Worm (Caenorhabditis elegans) whole organism, mixed stage, embryonic: ENCODE data around the gene algn-11.

Experiments used
- bed-3 ChIP-seq: fragments of 200-800 bp; sonication (Bioruptor generic); optimal IDR thresholded peaks from 3 replicates; lab custom pipeline; 2018; ENCODE audit warnings: mild to moderate bottlenecking, missing genetic modification characterization, moderate library complexity, missing compliant biosample characterization
- blmp-1 ChIP-seq: fragments of 150-350 bp; optimal IDR thresholded peaks from 2 replicates; lab custom pipeline; 2014; ENCODE audit warnings: missing biosample characterization, missing genetic modification characterization
- ceh-39 ChIP-seq: fragments of 150-350 bp; optimal IDR thresholded peaks from 2 replicates; lab custom pipeline; 2014; ENCODE audit warnings: missing biosample characterization, missing genetic modification characterization
- ceh-43 ChIP-seq: fragments of 200-800 bp; sonication (Bioruptor generic); optimal IDR thresholded peaks from 2 replicates; lab custom pipeline; 2018; ENCODE audit warnings: mild to moderate bottlenecking, missing genetic modification characterization, moderate library complexity, missing compliant biosample characterization
- ceh-83 ChIP-seq: fragments of 200-800 bp; sonication (Bioruptor generic); optimal IDR thresholded peaks from 2 replicates; lab custom pipeline; 2018; ENCODE audit warnings: mild to moderate bottlenecking, missing genetic modification characterization, missing compliant biosample characterization
- cnd-1 ChIP-seq: fragments of 200-800 bp; sonication (Bioruptor generic); optimal IDR thresholded peaks from 2 replicates; lab custom pipeline; 2018; ENCODE audit warnings: mild to moderate bottlenecking, missing genetic modification characterization, missing compliant biosample characterization
- drap-1 ChIP-seq: fragments of 200-800 bp; sonication (Bioruptor generic); optimal IDR thresholded peaks from 3 replicates; lab custom pipeline; 2018; ENCODE audit warnings: mild to moderate bottlenecking, missing genetic modification characterization, missing compliant biosample characterization
- elt-1 ChIP-seq: sonication (generic microtip); optimal IDR thresholded peaks from 2 replicates; lab custom pipeline; 2017; ENCODE audit warnings: missing genetic modification characterization, mild to moderate bottlenecking, missing compliant biosample characterization, antibody characterized with exemption, moderate library complexity, borderline replicate concordance; ENCODE audit not compliant: insufficient read depth
- elt-3 ChIP-seq: fragments of 150-350 bp; optimal IDR thresholded peaks from 2 replicates; lab custom pipeline; 2014; ENCODE audit warnings: missing biosample characterization, missing genetic modification characterization
- ham-2 ChIP-seq: fragments of 200-800 bp; sonication (Bioruptor generic); optimal IDR thresholded peaks from 2 replicates; lab custom pipeline; 2018; ENCODE audit warnings: mild to moderate bottlenecking, missing genetic modification characterization, missing compliant biosample characterization
- hlh-1 ChIP-seq: fragments of 150-350 bp; optimal IDR thresholded peaks from 2 replicates; lab custom pipeline; 2014; ENCODE audit warnings: missing biosample characterization, missing genetic modification reagents, missing genetic modification characterization
- lin-13 ChIP-seq: fragments of 150-350 bp; optimal IDR thresholded peaks from 2 replicates; lab custom pipeline; 2014; ENCODE audit warnings: missing biosample characterization, missing genetic modification characterization
- lin-32 ChIP-seq: fragments of 200-800 bp; sonication (Bioruptor generic); optimal IDR thresholded peaks from 2 replicates; lab custom pipeline; 2018; ENCODE audit warnings: mild to moderate bottlenecking, missing genetic modification characterization, missing compliant biosample characterization
- lsy-2 ChIP-seq: fragments of 150-350 bp; optimal IDR thresholded peaks from 2 replicates; lab custom pipeline; 2014; ENCODE audit warnings: missing biosample characterization, missing genetic modification characterization
- mab-5 ChIP-seq: fragments of 150-350 bp; optimal IDR thresholded peaks from 2 replicates; lab custom pipeline; 2014; ENCODE audit warnings: missing biosample characterization, missing genetic modification characterization
- mls-2 ChIP-seq: sonication (generic microtip); optimal IDR thresholded peaks from 2 replicates; lab custom pipeline; 2016; ENCODE audit warnings: mild to moderate bottlenecking, missing genetic modification characterization, moderate library complexity, missing compliant biosample characterization
- nhr-237 ChIP-seq: fragments of 150-350 bp; optimal IDR thresholded peaks from 2 replicates; lab custom pipeline; 2014; ENCODE audit warnings: missing biosample characterization, missing genetic modification characterization
- nhr-28 ChIP-seq: fragments of 150-350 bp; optimal IDR thresholded peaks from 2 replicates; lab custom pipeline; 2014; ENCODE audit warnings: missing biosample characterization, missing genetic modification characterization
- nhr-76 ChIP-seq: sonication (generic microtip); optimal IDR thresholded peaks from 2 replicates; lab custom pipeline; 2017; ENCODE audit warnings: missing biosample characterization, missing genetic modification characterization
- sem-2 ChIP-seq: fragments of 200-800 bp; sonication (Bioruptor generic); optimal IDR thresholded peaks from 2 replicates; lab custom pipeline; 2018; ENCODE audit warnings: mild to moderate bottlenecking, missing genetic modification characterization, missing compliant biosample characterization
- snpc-4 ChIP-seq: fragments of 150-350 bp; optimal IDR thresholded peaks from 2 replicates; lab custom pipeline; 2014; ENCODE audit warnings: missing biosample characterization, missing genetic modification characterization
- sptf-1 ChIP-seq: sonication (generic microtip); optimal IDR thresholded peaks from 2 replicates; lab custom pipeline; 2017; ENCODE audit warnings: mild to moderate bottlenecking, missing genetic modification characterization, moderate library complexity, missing compliant biosample characterization
- tbx-8 ChIP-seq: fragments of 200-800 bp; sonication (Bioruptor generic); optimal IDR thresholded peaks from 2 replicates; lab custom pipeline; 2018; ENCODE audit warnings: mild to moderate bottlenecking, missing genetic modification characterization, moderate library complexity, missing compliant biosample characterization
- unc-120 ChIP-seq: sonication (generic microtip); optimal IDR thresholded peaks from 2 replicates; lab custom pipeline; 2017; ENCODE audit warnings: missing genetic modification characterization, missing compliant biosample characterization; ENCODE audit not compliant: poor library complexity, severe bottlenecking
- unc-39 ChIP-seq: fragments of 150-350 bp; optimal IDR thresholded peaks from 2 replicates; lab custom pipeline; 2014; ENCODE audit warnings: missing biosample characterization, missing genetic modification characterization
- zip-8 ChIP-seq: fragments of 150-350 bp; optimal IDR thresholded peaks from 2 replicates; lab custom pipeline; 2014; ENCODE audit warnings: missing biosample characterization, missing genetic modification characterization

algn-11 gene

DNA sequence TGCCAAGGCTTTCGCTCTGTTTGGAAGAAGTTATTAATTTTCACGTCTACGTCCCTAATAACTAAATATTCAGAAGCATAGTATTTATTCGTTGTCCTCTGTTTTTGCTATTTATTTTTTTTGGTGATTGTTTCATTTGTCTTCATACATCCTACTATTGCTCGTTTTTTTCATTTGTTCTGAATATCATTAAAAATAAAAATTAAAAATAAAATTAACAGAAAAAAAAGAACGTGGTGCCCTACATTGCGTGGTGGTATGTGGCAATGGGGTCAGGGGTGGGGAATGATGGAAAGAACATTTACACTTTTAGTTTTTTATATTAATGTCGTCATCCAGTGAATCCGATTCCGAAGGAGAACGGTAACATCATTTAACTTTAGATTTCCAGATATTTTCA is 49.3 kb downstream of the algn-11 start, which contains the start of gene ztf-31:
Gene ztf-31, plus strand, starts transcription at position 301 of the 400 bp plus-strand sequence.
- TF ChIP-seq nhr-76 (tag; lab: Kevin White, UChicago) (no peak), zip-8 (no peak), nhr-28 (no peak), unc-39 (tag; lab: Kevin White, UChicago) (no peak), ceh-39 (tag; lab: Kevin White, UChicago) (no peak), hlh-1 (tag; lab: Kevin White, UChicago) (no peak), lsy-2 (no peak), lin-13 (tag; lab: Kevin White, UChicago) (no peak)

DNA sequence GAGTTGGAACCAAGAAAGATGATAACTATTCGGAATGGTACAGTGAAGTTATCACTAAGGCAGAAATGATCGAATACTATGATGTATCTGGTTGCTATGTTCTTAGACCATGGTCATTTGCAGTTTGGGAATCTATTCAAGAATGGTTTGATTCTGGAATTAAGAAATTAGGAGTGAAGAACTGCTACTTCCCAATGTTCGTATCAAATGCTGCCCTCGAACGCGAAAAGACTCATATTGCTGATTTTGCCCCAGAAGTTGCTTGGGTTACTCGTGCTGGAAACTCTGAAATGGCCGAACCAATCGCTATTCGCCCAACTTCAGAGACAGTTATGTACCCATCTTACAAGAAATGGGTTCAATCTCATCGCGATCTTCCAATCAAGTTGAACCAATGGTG is 50.9 kb downstream of the algn-11 start:
- TF ChIP-seq sptf-1 (tag; lab: Kevin White, UChicago) (no peak), blmp-1 (tag; lab: Kevin White, UChicago) (no peak), ceh-43 (no peak), cnd-1 (tag; lab: Kevin White, UChicago) (no peak), lin-32 (GFP tag; lab: Kevin White, UChicago) (no peak), drap-1 (GFP tag; lab: Kevin White, UChicago) (no peak), lsy-2 (no peak), snpc-4 (tag; lab: Kevin White, UChicago) (no peak), lin-13 (tag; lab: Kevin White, UChicago) (no peak), elt-3 (tag; lab: Kevin White, UChicago) (no peak), unc-39 (tag; lab: Kevin White, UChicago) (no peak), ham-2 (GFP tag; lab: Kevin White, UChicago) (no peak), ceh-39 (tag; lab: Kevin White, UChicago) (no peak), nhr-76 (tag; lab: Kevin White, UChicago) (no peak), sem-2 (GFP tag; lab: Kevin White, UChicago) (no peak), tbx-8 (GFP tag; lab: Kevin White, UChicago) (no peak), unc-120 (tag; lab: Kevin White, UChicago) (no peak), hlh-1 (tag; lab: Kevin White, UChicago) (no peak)

DNA sequence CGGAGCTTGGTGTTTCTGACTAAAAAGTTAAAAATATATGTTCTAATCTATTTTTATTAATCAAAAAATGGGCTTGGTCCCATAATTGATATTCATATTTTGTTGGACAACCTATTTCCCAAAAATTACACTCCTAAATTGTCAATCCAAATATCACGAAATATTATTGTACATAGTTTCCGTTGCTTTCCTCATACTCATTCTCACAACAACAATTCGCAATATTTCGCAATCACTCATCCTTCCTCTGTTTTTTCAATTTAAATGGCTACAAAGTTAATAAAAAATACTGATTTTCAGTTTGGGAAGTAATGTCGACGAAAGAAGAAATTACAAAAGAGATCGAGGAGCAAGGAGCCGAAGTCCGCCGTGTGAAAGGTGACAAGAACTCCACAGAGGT is 51.6 kb downstream of the algn-11 start, which contains the start of gene pars-1:
Gene pars-1, plus strand, starts transcription at position 301 of the 400 bp plus-strand sequence.
- TF ChIP-seq blmp-1 (tag; lab: Kevin White, UChicago) (no peak), elt-1 (tag; lab: Kevin White, UChicago) (no peak), mab-5 (tag; lab: Kevin White, UChicago) (no peak), nhr-237 (tag; lab: Kevin White, UChicago) (no peak), ceh-39 (tag; lab: Kevin White, UChicago) (no peak), sem-2 (GFP tag; lab: Kevin White, UChicago) (no peak), bed-3 (GFP tag; lab: Kevin White, UChicago) (no peak), unc-39 (tag; lab: Kevin White, UChicago) (no peak), ham-2 (GFP tag; lab: Kevin White, UChicago) (no peak), lin-13 (tag; lab: Kevin White, UChicago) (no peak), drap-1 (GFP tag; lab: Kevin White, UChicago) (no peak), mls-2 (tag; lab: Kevin White, UChicago) (no peak), unc-120 (tag; lab: Kevin White, UChicago) (no peak), tbx-8 (GFP tag; lab: Kevin White, UChicago) (no peak), zip-8 (no peak), ceh-83 (GFP tag; lab: Kevin White, UChicago) (no peak), snpc-4 (tag; lab: Kevin White, UChicago) (no peak)
